Worm (Caenorhabditis elegans) whole organism, young adult: ENCODE results near the gene ZK84.4.

Experiments used
- B0035.1 ChIP-seq: sonication (generic microtip); optimal IDR thresholded peaks from 2 replicates; lab custom pipeline; 2016; ENCODE audit warnings: missing genetic modification characterization, mild to moderate bottlenecking, missing compliant biosample characterization, missing genotype, missing genetic modification reagents
- B0261.1 ChIP-seq: sonication (generic microtip); optimal IDR thresholded peaks from 2 replicates; lab custom pipeline; 2016; ENCODE audit warnings: mild to moderate bottlenecking, missing genetic modification characterization, moderate library complexity, missing compliant biosample characterization
- D2030.7 ChIP-seq: fragments of 200-800 bp; sonication (Bioruptor generic); IDR thresholded peaks from 2 replicates; pipeline ENCODE4 v1.3.6; 2022; ENCODE audit warnings: missing genetic modification reagents, missing genetic modification characterization, missing compliant biosample characterization
- hlh-12 ChIP-seq: sonication (generic microtip); optimal IDR thresholded peaks from 2 replicates; lab custom pipeline; 2016; ENCODE audit warnings: missing genetic modification characterization, missing compliant biosample characterization
- mcd-1 ChIP-seq: fragments of 200-800 bp; sonication (Bioruptor generic); IDR thresholded peaks from 2 replicates; pipeline ENCODE4 v1.3.6; 2022; ENCODE audit warnings: missing genetic modification reagents, missing genetic modification characterization, missing compliant biosample characterization
- nhr-90 ChIP-seq: sonication (generic microtip); optimal IDR thresholded peaks from 2 replicates; lab custom pipeline; 2016; ENCODE audit warnings: missing genotype, mild to moderate bottlenecking, missing genetic modification characterization, missing compliant biosample characterization

DNA sequence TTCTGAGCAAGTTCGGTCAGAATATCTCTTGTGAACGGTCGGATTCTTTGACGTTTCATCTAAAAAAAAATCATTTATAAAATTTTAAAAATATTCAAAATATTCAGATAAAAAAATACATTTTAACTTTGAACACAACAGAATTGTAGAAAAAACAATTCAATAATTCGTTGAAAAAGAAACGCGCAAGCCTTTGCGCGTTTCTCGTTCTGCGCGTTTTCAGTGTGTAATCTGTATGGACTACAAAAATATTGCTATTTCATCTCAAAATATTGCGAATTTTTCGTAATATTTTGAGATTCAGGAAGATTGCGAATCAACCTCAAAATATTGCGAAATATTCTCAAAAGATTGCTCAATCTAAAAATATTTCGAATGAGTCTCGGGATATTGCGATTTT is 47.1 kb upstream of the ZK84.4 start, which contains the start of gene R12C12.7:
- TF ChIP-seq mcd-1 (GFP tag; lab: Robert Waterston, UW) (no peak), hlh-12 (tag; lab: Kevin White, UChicago) (no peak), D2030.7 (no peak), B0035.1 (tag; lab: Kevin White, UChicago) (no peak), B0261.1 (no peak), nhr-90 (tag; lab: Kevin White, UChicago) (no peak)
